Fruit fly (Drosophila melanogaster) whole organism, prepupa: ENCODE results near the gene Pop1.

Experiments
- Blimp-1 ChIP-seq: fragments of 200-800 bp; sonication (Bioruptor generic); optimal IDR thresholded peaks from 3 replicates; lab custom pipeline; 2017; ENCODE audit warnings: missing biosample characterization, missing genetic modification characterization, mild to moderate bottlenecking, moderate library complexity, missing genetic modification reagents
- CG10631 ChIP-seq: fragments of 200-800 bp; sonication (Bioruptor generic); optimal IDR thresholded peaks from 2 replicates; lab custom pipeline; 2016; ENCODE audit warnings: missing biosample characterization, missing genetic modification characterization
- CG11294 ChIP-seq: fragments of 200-800 bp; sonication (Bioruptor generic); IDR thresholded peaks from 2 replicates; pipeline ENCODE4 v1.3.6; 2022; ENCODE audit warnings: missing biosample characterization, missing genetic modification characterization
- CG11762 ChIP-seq: fragments of 200-800 bp; sonication (Bioruptor generic); optimal IDR thresholded peaks from 3 replicates; lab custom pipeline; 2016; ENCODE audit warnings: missing biosample characterization, missing genetic modification characterization; ENCODE audit not compliant: insufficient read depth
- CG11902 ChIP-seq: fragments of 200-800 bp; sonication (Bioruptor generic); optimal IDR thresholded peaks from 3 replicates; lab custom pipeline; 2016; ENCODE audit warnings: missing biosample characterization, missing genetic modification characterization
- CG15336 ChIP-seq: fragments of 200-800 bp; sonication (Bioruptor generic); IDR thresholded peaks from 2 replicates; pipeline ENCODE4 v1.3.6; 2022; ENCODE audit warnings: missing biosample characterization, missing genetic modification characterization
- CG16779 ChIP-seq: fragments of 200-800 bp; sonication (Bioruptor generic); optimal IDR thresholded peaks from 3 replicates; lab custom pipeline; 2017; ENCODE audit warnings: missing biosample characterization, mild to moderate bottlenecking, missing genetic modification characterization
- CG3032 ChIP-seq: fragments of 200-800 bp; optimal IDR thresholded peaks from 2 replicates; lab custom pipeline; 2019; ENCODE audit warnings: missing biosample characterization, mild to moderate bottlenecking, missing genetic modification characterization, moderate library complexity
- CG31627 ChIP-seq: fragments of 200-800 bp; sonication (Bioruptor generic); optimal IDR thresholded peaks from 3 replicates; lab custom pipeline; 2016; ENCODE audit warnings: missing biosample characterization, missing genetic modification characterization
- CG32006 ChIP-seq: fragments of 200-800 bp; sonication (Bioruptor generic); optimal IDR thresholded peaks from 3 replicates; lab custom pipeline; 2017; ENCODE audit warnings: missing biosample characterization, mild to moderate bottlenecking, missing genetic modification characterization
- CG34406 ChIP-seq: fragments of 200-800 bp; sonication (Bioruptor generic); optimal IDR thresholded peaks from 3 replicates; lab custom pipeline; 2016; ENCODE audit warnings: missing biosample characterization, missing genetic modification characterization
- CG3919 ChIP-seq: fragments of 200-800 bp; sonication (Bioruptor generic); optimal IDR thresholded peaks from 3 replicates; lab custom pipeline; 2016; ENCODE audit warnings: missing biosample characterization, missing genetic modification characterization
- CG4318 ChIP-seq: fragments of 200-800 bp; sonication (Bioruptor generic); optimal IDR thresholded peaks from 3 replicates; lab custom pipeline; 2017; ENCODE audit warnings: missing biosample characterization, mild to moderate bottlenecking, missing genetic modification characterization
- CG6163 ChIP-seq: fragments of 200-800 bp; sonication (Bioruptor generic); IDR thresholded peaks from 3 replicates; pipeline ENCODE4 v1.3.6; 2022; ENCODE audit warnings: missing biosample characterization, missing genetic modification characterization
- CG6276 ChIP-seq: fragments of 200-800 bp; sonication (Bioruptor generic); optimal IDR thresholded peaks from 2 replicates; lab custom pipeline; 2017; ENCODE audit warnings: missing biosample characterization, mild to moderate bottlenecking, missing genetic modification characterization
- CG6792 ChIP-seq: fragments of 200-800 bp; sonication (Bioruptor generic); optimal IDR thresholded peaks from 3 replicates; lab custom pipeline; 2016; ENCODE audit warnings: missing biosample characterization, missing genetic modification characterization
- CG6854 ChIP-seq: fragments of 200-800 bp; sonication (Bioruptor generic); optimal IDR thresholded peaks from 2 replicates; lab custom pipeline; 2017; ENCODE audit warnings: missing biosample characterization, mild to moderate bottlenecking, missing genetic modification characterization
- CG7368 ChIP-seq: fragments of 200-800 bp; sonication (Bioruptor generic); optimal IDR thresholded peaks from 3 replicates; lab custom pipeline; 2016; ENCODE audit warnings: missing biosample characterization, missing genetic modification characterization
- CG8119 ChIP-seq: fragments of 200-800 bp; sonication (Bioruptor generic); IDR thresholded peaks from 3 replicates; pipeline ENCODE4 v1.3.6; 2022; ENCODE audit warnings: missing biosample characterization, missing genetic modification characterization
- CG8632 ChIP-seq: fragments of 200-800 bp; sonication (Bioruptor generic); optimal IDR thresholded peaks from 3 replicates; lab custom pipeline; 2016; ENCODE audit warnings: missing biosample characterization, missing genetic modification characterization
- CG9139 ChIP-seq: fragments of 200-800 bp; sonication (Bioruptor generic); optimal IDR thresholded peaks from 3 replicates; lab custom pipeline; 2017; ENCODE audit warnings: missing biosample characterization, mild to moderate bottlenecking, missing genetic modification characterization
- Eip75B ChIP-seq: fragments of 200-800 bp; sonication (Bioruptor generic); optimal IDR thresholded peaks from 3 replicates; lab custom pipeline; 2016; ENCODE audit warnings: missing biosample characterization, missing genetic modification characterization
- Eip78C ChIP-seq: fragments of 200-800 bp; sonication (Bioruptor generic); peaks from one replicate; lab custom pipeline; 2016; ENCODE audit warnings: missing biosample characterization, missing genetic modification characterization
- Eip93F ChIP-seq: fragments of 200-800 bp; sonication (Bioruptor generic); optimal IDR thresholded peaks from 2 replicates; lab custom pipeline; 2016; ENCODE audit warnings: missing biosample characterization, mild to moderate bottlenecking, missing genetic modification characterization
- Ets21C ChIP-seq: fragments of 200-800 bp; sonication (Bioruptor generic); optimal IDR thresholded peaks from 3 replicates; lab custom pipeline; 2016; ENCODE audit warnings: missing biosample characterization, missing genetic modification characterization
- Gug ChIP-seq: fragments of 200-800 bp; sonication (Bioruptor generic); IDR thresholded peaks from 2 replicates; pipeline ENCODE4 v1.3.6; 2022; ENCODE audit warnings: missing biosample characterization, missing genetic modification characterization
- Hr38 ChIP-seq: sonication (Bioruptor generic); optimal IDR thresholded peaks from 2 replicates; lab custom pipeline; 2016; ENCODE audit warnings: missing biosample characterization, missing genetic modification characterization
- Hr39 ChIP-seq: fragments of 200-800 bp; sonication (Bioruptor generic); optimal IDR thresholded peaks from 2 replicates; lab custom pipeline; 2016; ENCODE audit warnings: missing biosample characterization, missing genetic modification characterization
- Hr4 ChIP-seq: fragments of 200-800 bp; sonication (Bioruptor generic); optimal IDR thresholded peaks from 3 replicates; lab custom pipeline; 2016; ENCODE audit warnings: missing biosample characterization, missing genetic modification characterization
- Lpt ChIP-seq: fragments of 200-800 bp; sonication (Bioruptor generic); optimal IDR thresholded peaks from 3 replicates; lab custom pipeline; 2016; ENCODE audit warnings: missing biosample characterization, missing genetic modification characterization
- Met ChIP-seq: fragments of 200-800 bp; sonication (Bioruptor generic); optimal IDR thresholded peaks from 3 replicates; lab custom pipeline; 2016; ENCODE audit warnings: missing biosample characterization, missing genetic modification characterization
- OdsH ChIP-seq: fragments of 200-800 bp; sonication (Bioruptor generic); optimal IDR thresholded peaks from 3 replicates; lab custom pipeline; 2016; ENCODE audit warnings: missing biosample characterization, missing genetic modification characterization
- Smox ChIP-seq: fragments of 200-800 bp; sonication (Bioruptor generic); optimal IDR thresholded peaks from 3 replicates; lab custom pipeline; 2016; ENCODE audit warnings: missing biosample characterization, missing genetic modification characterization
- Sox102F ChIP-seq: fragments of 200-800 bp; sonication (Bioruptor generic); optimal IDR thresholded peaks from 2 replicates; lab custom pipeline; 2016; ENCODE audit warnings: missing biosample characterization, mild to moderate bottlenecking, missing genetic modification characterization
- Sox14 ChIP-seq: fragments of 200-800 bp; sonication (Bioruptor generic); optimal IDR thresholded peaks from 3 replicates; lab custom pipeline; 2016; ENCODE audit warnings: missing biosample characterization, missing genetic modification characterization
- Sox15 ChIP-seq: fragments of 200-800 bp; sonication (Bioruptor generic); optimal IDR thresholded peaks from 3 replicates; lab custom pipeline; 2016; ENCODE audit warnings: missing biosample characterization, missing genetic modification characterization
- achi ChIP-seq: fragments of 200-800 bp; sonication (Bioruptor generic); optimal IDR thresholded peaks from 3 replicates; lab custom pipeline; 2016; ENCODE audit warnings: missing biosample characterization, missing genetic modification characterization
- acj6 ChIP-seq: fragments of 200-800 bp; sonication (Bioruptor generic); optimal IDR thresholded peaks from 3 replicates; lab custom pipeline; 2016; ENCODE audit warnings: missing biosample characterization, missing genetic modification characterization
- cyc ChIP-seq: fragments of 200-800 bp; sonication (Bioruptor generic); optimal IDR thresholded peaks from 3 replicates; lab custom pipeline; 2016; ENCODE audit warnings: missing biosample characterization, missing genetic modification characterization
- dac ChIP-seq: fragments of 200-800 bp; sonication (Bioruptor generic); optimal IDR thresholded peaks from 2 replicates; lab custom pipeline; 2017; ENCODE audit warnings: missing biosample characterization, mild to moderate bottlenecking, missing genetic modification characterization
- dsx ChIP-seq: fragments of 200-800 bp; optimal IDR thresholded peaks from 3 replicates; lab custom pipeline; 2019; ENCODE audit warnings: missing biosample characterization, mild to moderate bottlenecking, missing genetic modification characterization, moderate library complexity; ENCODE audit not compliant: poor library complexity, severe bottlenecking
- eg ChIP-seq: fragments of 200-800 bp; sonication (Bioruptor generic); IDR thresholded peaks from 3 replicates; pipeline ENCODE4 v1.3.6; 2022; ENCODE audit warnings: missing biosample characterization, missing genetic modification characterization
- esn ChIP-seq: fragments of 200-800 bp; sonication (Bioruptor generic); optimal IDR thresholded peaks from 2 replicates; lab custom pipeline; 2016; ENCODE audit warnings: missing biosample characterization, mild to moderate bottlenecking, missing genetic modification characterization, moderate library complexity
- fd59A ChIP-seq: fragments of 200-800 bp; sonication (Bioruptor generic); optimal IDR thresholded peaks from 2 replicates; lab custom pipeline; 2017; ENCODE audit warnings: missing biosample characterization, mild to moderate bottlenecking, missing genetic modification characterization, missing genetic modification reagents
- fkh ChIP-seq: fragments of 200-800 bp; sonication (Bioruptor generic); optimal IDR thresholded peaks from 3 replicates; lab custom pipeline; 2017; ENCODE audit warnings: missing biosample characterization, mild to moderate bottlenecking, missing genetic modification characterization, moderate library complexity
- lz ChIP-seq: fragments of 200-800 bp; sonication (Bioruptor generic); optimal IDR thresholded peaks from 3 replicates; lab custom pipeline; 2016; ENCODE audit warnings: missing biosample characterization, missing genetic modification characterization
- net ChIP-seq: fragments of 200-800 bp; sonication (Bioruptor generic); optimal IDR thresholded peaks from 3 replicates; lab custom pipeline; 2016; ENCODE audit warnings: missing biosample characterization, missing genetic modification characterization
- pdm3 ChIP-seq: fragments of 200-800 bp; sonication (Bioruptor generic); optimal IDR thresholded peaks from 3 replicates; lab custom pipeline; 2016; ENCODE audit warnings: missing biosample characterization, missing genetic modification characterization
- salr ChIP-seq, 2 experiments: fragments of 200-800 bp; sonication (Bioruptor generic); optimal IDR thresholded peaks; 3 replicates each; lab custom pipeline; 2016 to 2018; ENCODE audit warnings: missing biosample characterization in 2 of 2, missing genetic modification characterization in 2 of 2, mild to moderate bottlenecking in 1 of 2
- spab ChIP-seq: fragments of 200-800 bp; sonication (Bioruptor generic); optimal IDR thresholded peaks from 2 replicates; lab custom pipeline; 2017; ENCODE audit warnings: missing biosample characterization, mild to moderate bottlenecking, missing genetic modification characterization, missing genetic modification reagents
- svp ChIP-seq: fragments of 200-800 bp; sonication (Bioruptor generic); peaks from one replicate; lab custom pipeline; 2016; ENCODE audit warnings: missing biosample characterization, missing genetic modification characterization
- topi ChIP-seq: fragments of 200-800 bp; sonication (Bioruptor generic); optimal IDR thresholded peaks from 3 replicates; lab custom pipeline; 2016; ENCODE audit warnings: missing biosample characterization, missing genetic modification characterization
- vri ChIP-seq: fragments of 200-800 bp; sonication (Bioruptor generic); optimal IDR thresholded peaks from 3 replicates; lab custom pipeline; 2016; ENCODE audit warnings: missing biosample characterization, mild to moderate bottlenecking, missing genetic modification characterization

Pop1 gene

DNA sequence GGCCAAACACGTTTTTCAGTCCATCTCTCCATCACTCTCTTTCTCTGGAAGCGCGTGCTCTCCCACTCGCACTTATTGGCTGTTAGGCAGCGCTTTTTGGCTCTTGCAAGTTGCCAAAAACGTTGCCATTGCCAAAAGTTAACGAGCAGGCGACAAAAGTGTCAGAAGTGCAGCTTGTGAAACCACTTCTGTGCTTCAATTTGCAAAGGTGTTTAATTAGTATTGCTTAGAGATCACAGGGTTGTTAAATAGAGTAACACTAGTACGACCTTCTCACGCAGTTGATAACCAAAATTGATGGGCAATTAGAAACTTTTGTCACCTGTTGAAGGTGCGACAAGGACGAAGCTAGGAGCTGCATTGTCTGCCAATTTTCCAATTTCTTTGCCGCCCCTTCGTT, 14.0 kb upstream of the Pop1 start:
- TF ChIP-seq CG15336 (GFP tag; lab: Robert Waterston, UW) (peak; percentile 63), CG31627 (peak; percentile 67), svp (GFP tag; lab: Kevin White, UChicago) (peak; percentile 89), OdsH (GFP tag; lab: Kevin White, UChicago) (peak; percentile 44), dsx (no peak), Hr39 (GFP tag; lab: Kevin White, UChicago) (peak; percentile 79), lz (GFP tag; lab: Kevin White, UChicago) (peak; percentile 76), eg (GFP tag; lab: Robert Waterston, UW) (peak; percentile 60; the same call in 2 of the 3 replicates), CG11762 (GFP tag; lab: Kevin White, UChicago) (no peak), CG32006 (peak; percentile 65), salr (GFP tag; optimal IDR thresholded peaks at IDR 0.05; lab: Kevin White, UChicago) (no peak), Hr38 (GFP tag; lab: Kevin White, UChicago) (no peak), pdm3 (GFP tag; lab: Kevin White, UChicago) (peak; percentile 53), CG6792 (peak; percentile 42), esn (peak; percentile 66), CG7368 (peak; percentile 26), CG6854 (GFP tag; lab: Kevin White, UChicago) (no peak), cyc (GFP tag; lab: Kevin White, UChicago) (peak; percentile 55), fd59A (GFP tag; lab: Kevin White, UChicago) (no peak), net (GFP tag; lab: Kevin White, UChicago) (no peak), fkh (no peak), CG11294 (GFP tag; lab: Robert Waterston, UW) (no peak), Blimp-1 (GFP tag; lab: Kevin White, UChicago) (no peak), Sox102F (peak; percentile 62), Hr4 (peak; percentile 59), Sox14 (GFP tag; lab: Kevin White, UChicago) (peak; percentile 26), CG11902 (GFP tag; lab: Kevin White, UChicago) (no peak), Sox15 (GFP tag; lab: Kevin White, UChicago) (peak; percentile 30), acj6 (GFP tag; lab: Kevin White, UChicago) (peak; percentile 46), Eip93F (GFP tag; lab: Kevin White, UChicago) (no peak), achi (GFP tag; lab: Kevin White, UChicago) (peak; percentile 48), vri (no peak), CG8632 (GFP tag; lab: Kevin White, UChicago) (peak; percentile 32), Eip75B (GFP tag; lab: Kevin White, UChicago) (no peak), CG6163 (GFP tag; lab: Robert Waterston, UW) (peak; percentile 58; the same call in 1 of the 3 replicates), CG3032 (tag; lab: Kevin White, UChicago) (no peak), CG16779 (tag; lab: Kevin White, UChicago) (no peak), Lpt (GFP tag; lab: Kevin White, UChicago) (no peak), Met (peak; percentile 67), spab (GFP tag; lab: Kevin White, UChicago) (no peak), CG6276 (GFP tag; lab: Kevin White, UChicago) (no peak), Smox (peak; percentile 60), CG8119 (GFP tag; lab: Robert Waterston, UW) (peak; percentile 67; the same call in 2 of the 3 replicates), CG34406 (peak; percentile 26), CG3919 (GFP tag; lab: Kevin White, UChicago) (peak; percentile 27), CG9139 (GFP tag; lab: Kevin White, UChicago) (no peak), dac (GFP tag; lab: Kevin White, UChicago) (peak; percentile 53), CG10631 (no peak), Eip78C (GFP tag; lab: Kevin White, UChicago) (peak; percentile 68), CG4318 (GFP tag; lab: Kevin White, UChicago) (peak; percentile 39), Gug (GFP tag; lab: Robert Waterston, UW) (peak; percentile 21; the same call in 1 of the 2 replicates), topi (GFP tag; lab: Kevin White, UChicago) (peak; percentile 60), Ets21C (peak; percentile 50)
